Fruit fly (Drosophila melanogaster) whole organism, embryonic: ENCODE data around the gene ari-1.

Experiments
- Antp ChIP-seq: fragments of 200-800 bp; sonication (Bioruptor generic); optimal IDR thresholded peaks from 3 replicates; lab custom pipeline; 2016; ENCODE audit warnings: missing biosample characterization, missing genetic modification characterization
- Atf-2 ChIP-seq: fragments of 200-800 bp; sonication (Bioruptor generic); optimal IDR thresholded peaks from 2 replicates; lab custom pipeline; 2016; ENCODE audit warnings: missing biosample characterization, missing genetic modification characterization
- Awh ChIP-seq: fragments of 200-800 bp; sonication (Bioruptor generic); IDR thresholded peaks from 2 replicates; pipeline ENCODE4, ENCODE4 v1.3.6; 2022; ENCODE audit warnings: missing biosample characterization, missing genetic modification characterization
- Bdp1 ChIP-seq: fragments of 200-800 bp; sonication (Bioruptor generic); optimal IDR thresholded peaks from 3 replicates; lab custom pipeline; 2016; ENCODE audit warnings: missing biosample characterization, missing genetic modification characterization
- CG10654 ChIP-seq: fragments of 200-800 bp; sonication (Bioruptor generic); optimal IDR thresholded peaks from 2 replicates; lab custom pipeline; 2016; ENCODE audit warnings: missing biosample characterization, missing genetic modification characterization
- CG12769 ChIP-seq: fragments of 200-800 bp; sonication (Bioruptor generic); optimal IDR thresholded peaks from 2 replicates; lab custom pipeline; 2019; ENCODE audit warnings: missing biosample characterization, mild to moderate bottlenecking, missing genetic modification characterization, moderate library complexity
- CG13775 ChIP-seq: fragments of 200-800 bp; sonication (Bioruptor generic); optimal IDR thresholded peaks from 3 replicates; lab custom pipeline; 2017; ENCODE audit warnings: missing biosample characterization, mild to moderate bottlenecking, missing genetic modification characterization
- CG1603 ChIP-seq: fragments of 200-800 bp; sonication (Bioruptor generic); optimal IDR thresholded peaks from 2 replicates; lab custom pipeline; 2019; ENCODE audit warnings: missing biosample characterization, mild to moderate bottlenecking, missing genetic modification characterization, moderate library complexity
- CG16779 ChIP-seq: fragments of 200-800 bp; sonication (Bioruptor generic); IDR thresholded peaks from 2 replicates; pipeline ENCODE4 v1.3.6; 2022; ENCODE audit warnings: missing biosample characterization, missing genetic modification characterization
- CG17328 ChIP-seq: fragments of 200-800 bp; sonication (Bioruptor generic); IDR thresholded peaks from 2 replicates; pipeline ENCODE4 v1.3.6; 2022; ENCODE audit warnings: missing biosample characterization, missing genetic modification characterization
- CG18476 ChIP-seq: fragments of 200-800 bp; sonication (Bioruptor generic); optimal IDR thresholded peaks from 2 replicates; lab custom pipeline; 2016; ENCODE audit warnings: missing biosample characterization, mild to moderate bottlenecking, missing genetic modification characterization
- CG2875 ChIP-seq: fragments of 200-800 bp; sonication (Bioruptor generic); optimal IDR thresholded peaks from 2 replicates; lab custom pipeline; 2017; ENCODE audit warnings: missing biosample characterization, mild to moderate bottlenecking, missing genetic modification characterization, missing genetic modification reagents
- CG30403 ChIP-seq: fragments of 200-800 bp; sonication (Bioruptor generic); optimal IDR thresholded peaks from 3 replicates; lab custom pipeline; 2016; ENCODE audit warnings: missing biosample characterization, missing genetic modification characterization
- CG4282 ChIP-seq: fragments of 200-800 bp; sonication (Bioruptor generic); optimal IDR thresholded peaks from 2 replicates; lab custom pipeline; 2016; ENCODE audit warnings: missing biosample characterization, missing genetic modification characterization
- CG4404 ChIP-seq: fragments of 200-800 bp; sonication (Bioruptor generic); IDR thresholded peaks from 2 replicates; pipeline ENCODE4 v1.3.6; 2022; ENCODE audit warnings: missing biosample characterization, missing genetic modification characterization
- CG4820 ChIP-seq: fragments of 200-800 bp; sonication (Bioruptor generic); optimal IDR thresholded peaks from 3 replicates; lab custom pipeline; 2016; ENCODE audit warnings: missing biosample characterization, missing genetic modification characterization
- CG6689 ChIP-seq: fragments of 200-800 bp; sonication (Bioruptor generic); IDR thresholded peaks from 2 replicates; pipeline ENCODE4 v1.3.6; 2022; ENCODE audit warnings: missing biosample characterization, missing genetic modification characterization
- CG8281 ChIP-seq: fragments of 200-800 bp; sonication (Bioruptor generic); optimal IDR thresholded peaks from 2 replicates; lab custom pipeline; 2018; ENCODE audit warnings: missing biosample characterization, mild to moderate bottlenecking, missing genetic modification characterization, moderate library complexity
- CG8478 ChIP-seq: fragments of >200 bp; optimal IDR thresholded peaks from 2 replicates; lab custom pipeline; 2018
- CG9817 ChIP-seq: fragments of 200-800 bp; sonication (Bioruptor generic); optimal IDR thresholded peaks from 2 replicates; lab custom pipeline; 2018; ENCODE audit warnings: missing biosample characterization, mild to moderate bottlenecking, missing genetic modification characterization, moderate library complexity
- CG9876 ChIP-seq: fragments of 200-800 bp; sonication (Bioruptor generic); optimal IDR thresholded peaks from 2 replicates; lab custom pipeline; 2016; ENCODE audit warnings: missing biosample characterization, missing genetic modification characterization
- Dll ChIP-seq: fragments of 200-800 bp; sonication (Bioruptor generic); IDR thresholded peaks from 4 replicates; pipeline ENCODE4 v1.3.6; 2022; ENCODE audit warnings: missing biosample characterization, missing genetic modification characterization; ENCODE audit not compliant: partially characterized antibody
- HHEX ChIP-seq: fragments of 200-800 bp; sonication (Bioruptor generic); optimal IDR thresholded peaks from 3 replicates; lab custom pipeline; 2017; ENCODE audit warnings: missing biosample characterization, mild to moderate bottlenecking, missing genetic modification characterization, missing genetic modification reagents
- Hr3 ChIP-seq: fragments of 200-800 bp; sonication (Bioruptor generic); optimal IDR thresholded peaks from 3 replicates; lab custom pipeline; 2016; ENCODE audit warnings: missing biosample characterization, missing genetic modification characterization
- Med ChIP-seq: fragments of 200-800 bp; sonication (Bioruptor generic); peaks from one replicate; lab custom pipeline; 2016; ENCODE audit warnings: missing biosample characterization, missing genetic modification characterization, mild to moderate bottlenecking, inconsistent platforms, moderate library complexity
- NfI ChIP-seq: fragments of 200-800 bp; sonication (Bioruptor generic); optimal IDR thresholded peaks from 3 replicates; lab custom pipeline; 2018; ENCODE audit warnings: missing biosample characterization, mild to moderate bottlenecking, missing genetic modification characterization, moderate library complexity
- PHDP ChIP-seq: fragments of 200-800 bp; sonication (Bioruptor generic); optimal IDR thresholded peaks from 3 replicates; lab custom pipeline; 2018; ENCODE audit warnings: missing biosample characterization, mild to moderate bottlenecking, missing genetic modification characterization, moderate library complexity
- Ptx1 ChIP-seq: fragments of 200-800 bp; sonication (Bioruptor generic); IDR thresholded peaks from 2 replicates; pipeline ENCODE4 v1.3.6; 2022; ENCODE audit warnings: missing biosample characterization, missing genetic modification characterization
- Trl ChIP-seq, 3 experiments: fragments of >200 bp in 2 of 3; fragments of 200-800 bp in 1 of 3; sonication (Bioruptor generic) in 1 of 3; optimal IDR thresholded peaks; 2 replicates in 1 of 3; 3 replicates in 2 of 3; lab custom pipeline; 2016 to 2017; ENCODE audit warnings: missing biosample characterization in 1 of 3, missing genetic modification characterization in 1 of 3
- bbx ChIP-seq: fragments of 200-800 bp; sonication (Bioruptor generic); IDR thresholded peaks from 2 replicates; pipeline ENCODE4 v1.3.6; 2022; ENCODE audit warnings: missing biosample characterization, missing genetic modification characterization; ENCODE audit not compliant: partially characterized antibody
- bigmax ChIP-seq: fragments of 200-800 bp; sonication (Bioruptor generic); optimal IDR thresholded peaks from 2 replicates; lab custom pipeline; 2018; ENCODE audit warnings: missing biosample characterization, mild to moderate bottlenecking, missing genetic modification characterization
- cato ChIP-seq: fragments of 200-800 bp; sonication (Bioruptor generic); optimal IDR thresholded peaks from 2 replicates; lab custom pipeline; 2016; ENCODE audit warnings: missing biosample characterization, missing genetic modification characterization, borderline replicate concordance
- chn ChIP-seq: fragments of 200-800 bp; sonication (Bioruptor generic); optimal IDR thresholded peaks from 2 replicates; lab custom pipeline; 2016; ENCODE audit warnings: missing biosample characterization, missing genetic modification characterization
- crol ChIP-seq: fragments of 200-800 bp; sonication (Bioruptor generic); IDR thresholded peaks from 2 replicates; pipeline ENCODE4 v1.3.6; 2022; ENCODE audit warnings: missing biosample characterization, missing genetic modification characterization
- cwo ChIP-seq: fragments of 200-800 bp; sonication (Bioruptor generic); optimal IDR thresholded peaks from 3 replicates; lab custom pipeline; 2017; ENCODE audit warnings: missing biosample characterization, missing genetic modification characterization, mild to moderate bottlenecking, moderate library complexity, missing genetic modification reagents
- disco-r ChIP-seq: fragments of 200-800 bp; sonication (Bioruptor generic); optimal IDR thresholded peaks from 2 replicates; lab custom pipeline; 2016; ENCODE audit warnings: missing biosample characterization, missing genetic modification characterization
- fu2 ChIP-seq: fragments of 200-800 bp; sonication (Bioruptor generic); optimal IDR thresholded peaks from 2 replicates; lab custom pipeline; 2016; ENCODE audit warnings: missing biosample characterization, missing genetic modification characterization
- gcm2 ChIP-seq: fragments of 200-800 bp; sonication (Bioruptor generic); optimal IDR thresholded peaks from 2 replicates; lab custom pipeline; 2016; ENCODE audit warnings: missing biosample characterization, missing genetic modification characterization
- grau ChIP-seq: fragments of 200-800 bp; optimal IDR thresholded peaks from 3 replicates; lab custom pipeline; 2019; ENCODE audit warnings: missing biosample characterization, mild to moderate bottlenecking, missing genetic modification characterization, moderate library complexity
- gt ChIP-seq: fragments of 200-800 bp; sonication (Bioruptor generic); IDR thresholded peaks from 2 replicates; pipeline ENCODE4 v1.3.6; 2022; ENCODE audit warnings: missing biosample characterization, missing genetic modification characterization
- ham ChIP-seq: fragments of 200-800 bp; sonication (Bioruptor generic); IDR thresholded peaks from 2 replicates; pipeline ENCODE4 v1.3.6; 2022; ENCODE audit warnings: missing biosample characterization, missing genetic modification characterization
- hbn ChIP-seq: fragments of 200-800 bp; sonication (Bioruptor generic); IDR thresholded peaks from 2 replicates; pipeline ENCODE4 v1.3.6; 2022; ENCODE audit warnings: missing biosample characterization, missing genetic modification characterization; ENCODE audit not compliant: partially characterized antibody
- hth ChIP-seq: fragments of >200 bp; optimal IDR thresholded peaks from 2 replicates; lab custom pipeline; 2017; ENCODE audit warnings: inconsistent platforms
- lola ChIP-seq, 3 experiments: fragments of >200 bp in 2 of 3; fragments of 200-800 bp in 1 of 3; sonication (Bioruptor generic) in 1 of 3; optimal IDR thresholded peaks; 2 replicates each; lab custom pipeline; 2017 to 2019; ENCODE audit warnings: missing biosample characterization in 3 of 3, missing genetic modification characterization in 3 of 3, mild to moderate bottlenecking in 1 of 3, moderate library complexity in 1 of 3
- pb ChIP-seq: fragments of 200-800 bp; sonication (Bioruptor generic); optimal IDR thresholded peaks from 3 replicates; lab custom pipeline; 2016; ENCODE audit warnings: missing biosample characterization, missing genetic modification characterization
- pita ChIP-seq: fragments of 200-800 bp; sonication (Bioruptor generic); optimal IDR thresholded peaks from 2 replicates; lab custom pipeline; 2017; ENCODE audit warnings: missing biosample characterization, mild to moderate bottlenecking, missing genetic modification characterization
- sim ChIP-seq: fragments of 200-800 bp; sonication (Bioruptor generic); IDR thresholded peaks from 2 replicates; pipeline ENCODE4 v1.3.6; 2022; ENCODE audit warnings: missing biosample characterization, missing genetic modification characterization
- ttk ChIP-seq: fragments of 200-800 bp; sonication (Bioruptor generic); IDR thresholded peaks from 2 replicates; pipeline ENCODE4 v2.1.2; 2022; ENCODE audit warnings: missing biosample characterization, missing genetic modification characterization
- tup ChIP-seq: fragments of 200-800 bp; sonication (Bioruptor generic); optimal IDR thresholded peaks from 2 replicates; lab custom pipeline; 2016; ENCODE audit warnings: missing biosample characterization, mild to moderate bottlenecking, missing genetic modification characterization, moderate library complexity
- unpg ChIP-seq: fragments of 200-800 bp; sonication (Bioruptor generic); optimal IDR thresholded peaks from 3 replicates; lab custom pipeline; 2018; ENCODE audit warnings: missing biosample characterization, mild to moderate bottlenecking, missing genetic modification characterization, moderate library complexity
- zf30C ChIP-seq: fragments of 200-800 bp; sonication (Bioruptor generic); optimal IDR thresholded peaks from 3 replicates; lab custom pipeline; 2018; ENCODE audit warnings: missing biosample characterization, mild to moderate bottlenecking, missing genetic modification characterization
- zfh1 ChIP-seq: fragments of 200-800 bp; sonication (Bioruptor generic); IDR thresholded peaks from 3 replicates; pipeline ENCODE4 v1.3.6; 2022; ENCODE audit warnings: missing biosample characterization, missing genetic modification characterization

The ari-1 gene

DNA sequence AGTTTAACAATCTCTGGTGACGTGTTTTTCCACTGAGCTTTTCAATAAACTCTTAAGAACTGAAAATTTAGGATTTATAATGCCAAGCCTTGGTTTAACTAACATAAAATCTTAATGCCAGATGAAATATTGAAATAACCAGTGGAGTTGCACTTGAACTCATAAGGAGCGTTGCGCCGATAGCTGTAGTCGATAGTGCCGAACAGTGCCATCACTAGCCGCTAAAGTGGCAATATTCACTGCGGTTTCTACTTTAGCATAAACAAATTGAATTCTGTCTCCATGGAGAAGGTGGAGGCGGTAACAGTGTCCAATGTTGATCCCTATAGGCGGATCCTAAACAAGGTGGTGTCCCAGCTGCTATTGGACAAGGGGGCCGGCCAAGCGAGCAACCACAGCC is 35.8 kb downstream of the ari-1 start, which contains the start of gene Taf8 (continued):
- TF ChIP-seq HHEX = no peak
- peak; percentile 73 for TF ChIP-seq bbx (GFP tag; lab: Robert Waterston, UW)
- TF ChIP-seq CG4820 = no peak
- no peak for TF ChIP-seq sim (GFP tag; lab: Robert Waterston, UW)
- no peak for TF ChIP-seq CG6689 (GFP tag; lab: Robert Waterston, UW)
- no peak for TF ChIP-seq Atf-2 (GFP tag; lab: Kevin White, UChicago)
- no peak for TF ChIP-seq unpg (GFP tag; lab: Kevin White, UChicago)
- no peak for TF ChIP-seq PHDP (tag; lab: Kevin White, UChicago)
- peak; percentile 40 for TF ChIP-seq Med (GFP tag; lab: Kevin White, UChicago)
- no peak for TF ChIP-seq pb (GFP tag; lab: Kevin White, UChicago)
- TF ChIP-seq gt (GFP tag; lab: Robert Waterston, UW) = no peak
- TF ChIP-seq Hr3 = no peak
- TF ChIP-seq CG13775 = peak; percentile 14
- TF ChIP-seq Ptx1 (GFP tag; lab: Robert Waterston, UW) = 0 out of 2 replicates have a peak, but pooled peaks have one; percentile 35
- no peak for TF ChIP-seq tup (GFP tag; lab: Kevin White, UChicago)
- TF ChIP-seq gcm2 (GFP tag; lab: Kevin White, UChicago) = no peak
- no peak for TF ChIP-seq CG17328 (GFP tag; lab: Robert Waterston, UW)
- no peak for TF ChIP-seq chn (GFP tag; lab: Kevin White, UChicago)
- no peak for TF ChIP-seq CG8281
- no peak for TF ChIP-seq Awh
- no peak for TF ChIP-seq Trl (optimal IDR thresholded peaks at IDR 0.05; lab: Kevin White, UChicago)
- TF ChIP-seq Trl (GFP tag; optimal IDR thresholded peaks at IDR 0.05; lab: Kevin White, UChicago) = no peak
- no peak for TF ChIP-seq CG4282
- TF ChIP-seq CG9817 = no peak
- TF ChIP-seq Bdp1 = no peak
- no peak for TF ChIP-seq CG8478 (lab: Kevin White, UChicago)
- TF ChIP-seq ttk = no peak
- TF ChIP-seq pita (GFP tag; lab: Kevin White, UChicago) = no peak
- no peak for TF ChIP-seq CG16779 (GFP tag; lab: Robert Waterston, UW)
- no peak for TF ChIP-seq zf30C (GFP tag; lab: Kevin White, UChicago)
- 0 out of 3 replicates have a peak, but pooled peaks have one; percentile 14 for TF ChIP-seq zfh1 (GFP tag; lab: Robert Waterston, UW)
- TF ChIP-seq lola (GFP tag; optimal IDR thresholded peaks at IDR 0.05; lab: Kevin White, UChicago) = no peak
- no peak for TF ChIP-seq crol (GFP tag; lab: Robert Waterston, UW)
- TF ChIP-seq CG4404 (GFP tag; lab: Robert Waterston, UW) = no peak
- TF ChIP-seq hbn (GFP tag; lab: Robert Waterston, UW) = peak; percentile 46; the same call in 1 of the 2 replicates
- TF ChIP-seq hth (lab: Kevin White, UChicago) = no peak
- TF ChIP-seq cwo (GFP tag; lab: Kevin White, UChicago) = no peak
- TF ChIP-seq bigmax (GFP tag; lab: Kevin White, UChicago) = no peak
- TF ChIP-seq CG18476 (GFP tag; lab: Kevin White, UChicago) = no peak
- TF ChIP-seq CG9876 = no peak
- TF ChIP-seq NfI = no peak
- TF ChIP-seq fu2 = no peak
- TF ChIP-seq CG1603 (tag; lab: Kevin White, UChicago) = peak; percentile 20
- TF ChIP-seq Dll (GFP tag; lab: Robert Waterston, UW) = peak; percentile 63; the same call in 3 of the 4 replicates
- TF ChIP-seq CG30403 = peak; percentile 4
- no peak for TF ChIP-seq disco-r
- no peak for TF ChIP-seq grau (tag; lab: Kevin White, UChicago)
- no peak for TF ChIP-seq CG12769 (tag; lab: Kevin White, UChicago)
- TF ChIP-seq cato (GFP tag; lab: Kevin White, UChicago) = no peak
- peak; percentile 12 for TF ChIP-seq Antp (GFP tag; lab: Kevin White, UChicago)
- no peak for TF ChIP-seq CG2875 (GFP tag; lab: Kevin White, UChicago)
- TF ChIP-seq ham (GFP tag; lab: Robert Waterston, UW) = no peak
- TF ChIP-seq CG10654 (GFP tag; lab: Kevin White, UChicago) = no peak
